Worm (Caenorhabditis elegans): Measurements from ENCODE around the gene T09A5.14.

ce11 chrII:7795299-7795698 is 36.9 kb upstream of the T09A5.14 start:
- TF ChIP-seq nhr-76 (tag; optimal IDR thresholded peaks at IDR 0.05) (no peak), snpc-4 (tag; optimal IDR thresholded peaks at IDR 0.05) (no peak), nhr-237 (tag; optimal IDR thresholded peaks at IDR 0.05) (no peak), sptf-1 (tag; optimal IDR thresholded peaks at IDR 0.05) (no peak), unc-39 (tag; optimal IDR thresholded peaks at IDR 0.05) (no peak), lsy-2 (tag; optimal IDR thresholded peaks at IDR 0.05) (no peak), elt-3 (tag; optimal IDR thresholded peaks at IDR 0.05) (no peak)
